Fruit fly (Drosophila melanogaster) whole organism, embryonic: ENCODE data around the gene CG42577.

Experiments used
- Abd-B ChIP-seq: fragments of 200-800 bp; sonication (Bioruptor generic); optimal IDR thresholded peaks from 2 replicates; lab custom pipeline; 2018; ENCODE audit warnings: missing biosample characterization, mild to moderate bottlenecking, missing genetic modification characterization, moderate library complexity
- Antp ChIP-seq: fragments of 200-800 bp; sonication (Bioruptor generic); optimal IDR thresholded peaks from 3 replicates; lab custom pipeline; 2016; ENCODE audit warnings: missing biosample characterization, missing genetic modification characterization
- BEAF-32 ChIP-seq: fragments of 200-800 bp; sonication (Bioruptor generic); optimal IDR thresholded peaks from 3 replicates; lab custom pipeline; 2017; ENCODE audit warnings: missing biosample characterization, missing genetic modification characterization, mild to moderate bottlenecking, moderate library complexity, missing genetic modification reagents
- CG10543 ChIP-seq: fragments of 200-800 bp; sonication (Bioruptor generic); optimal IDR thresholded peaks from 3 replicates; lab custom pipeline; 2017; ENCODE audit warnings: missing biosample characterization, mild to moderate bottlenecking, missing genetic modification characterization, moderate library complexity
- CG12391 ChIP-seq: fragments of 200-800 bp; sonication (Bioruptor generic); optimal IDR thresholded peaks from 3 replicates; lab custom pipeline; 2018; ENCODE audit warnings: missing biosample characterization, mild to moderate bottlenecking, missing genetic modification characterization, moderate library complexity
- CG13287 ChIP-seq: fragments of 200-800 bp; sonication (Bioruptor generic); IDR thresholded peaks from 2 replicates; pipeline ENCODE4 v1.3.6; 2022; ENCODE audit warnings: missing biosample characterization, missing genetic modification characterization; ENCODE audit not compliant: partially characterized antibody
- CG13775 ChIP-seq: fragments of 200-800 bp; sonication (Bioruptor generic); optimal IDR thresholded peaks from 3 replicates; lab custom pipeline; 2017; ENCODE audit warnings: missing biosample characterization, mild to moderate bottlenecking, missing genetic modification characterization
- CG14710 ChIP-seq: fragments of 200-800 bp; sonication (Bioruptor generic); optimal IDR thresholded peaks from 3 replicates; lab custom pipeline; 2019; ENCODE audit warnings: missing biosample characterization, mild to moderate bottlenecking, missing genetic modification characterization, moderate library complexity
- CG15514 ChIP-seq: fragments of 200-800 bp; sonication (Bioruptor generic); optimal IDR thresholded peaks from 3 replicates; lab custom pipeline; 2017; ENCODE audit warnings: missing biosample characterization, missing genetic modification characterization, mild to moderate bottlenecking, moderate library complexity, missing genetic modification reagents
- CG16863 ChIP-seq: fragments of 200-800 bp; sonication (Bioruptor generic); optimal IDR thresholded peaks from 3 replicates; lab custom pipeline; 2016; ENCODE audit warnings: missing biosample characterization, missing genetic modification characterization
- CG17186 ChIP-seq: fragments of 200-800 bp; sonication (Bioruptor generic); optimal IDR thresholded peaks from 3 replicates; lab custom pipeline; 2017; ENCODE audit warnings: missing biosample characterization, missing genetic modification reagents, missing genetic modification characterization
- CG30020 ChIP-seq: fragments of 200-800 bp; optimal IDR thresholded peaks from 2 replicates; lab custom pipeline; 2019; ENCODE audit warnings: missing biosample characterization, mild to moderate bottlenecking, missing genetic modification characterization, moderate library complexity
- CG4617 ChIP-seq: fragments of 200-800 bp; sonication (Bioruptor generic); optimal IDR thresholded peaks from 3 replicates; lab custom pipeline; 2016; ENCODE audit warnings: missing biosample characterization, missing genetic modification characterization, borderline replicate concordance
- CG7963 ChIP-seq: fragments of 200-800 bp; sonication (Bioruptor generic); IDR thresholded peaks from 3 replicates; pipeline ENCODE4 v1.3.6; 2022; ENCODE audit warnings: missing biosample characterization, missing genetic modification characterization; ENCODE audit not compliant: partially characterized antibody
- CG8089 ChIP-seq: fragments of 200-800 bp; sonication (Bioruptor generic); optimal IDR thresholded peaks from 3 replicates; lab custom pipeline; 2016; ENCODE audit warnings: missing biosample characterization, missing genetic modification characterization
- CG9437 ChIP-seq: fragments of 200-800 bp; sonication (Bioruptor generic); optimal IDR thresholded peaks from 2 replicates; lab custom pipeline; 2018; ENCODE audit warnings: missing biosample characterization, mild to moderate bottlenecking, missing genetic modification characterization
- CoRest ChIP-seq: fragments of 200-800 bp; sonication (Bioruptor generic); optimal IDR thresholded peaks from 3 replicates; lab custom pipeline; 2018; ENCODE audit warnings: missing biosample characterization, mild to moderate bottlenecking, missing genetic modification characterization, moderate library complexity
- D ChIP-seq, 2 experiments: fragments of 200-800 bp in 1 of 2; fragments of >200 bp in 1 of 2; sonication (Bioruptor generic) in 1 of 2; optimal IDR thresholded peaks; 2 replicates in 1 of 2; 3 replicates in 1 of 2; lab custom pipeline; 2017; ENCODE audit warnings: mild to moderate bottlenecking in 1 of 2, missing biosample characterization in 1 of 2, missing genetic modification characterization in 1 of 2, missing genetic modification reagents in 1 of 2
- Dek ChIP-seq: fragments of 200-800 bp; sonication (Bioruptor generic); optimal IDR thresholded peaks from 3 replicates; lab custom pipeline; 2019; ENCODE audit warnings: missing biosample characterization, mild to moderate bottlenecking, missing genetic modification characterization, moderate library complexity
- ERR ChIP-seq: fragments of 200-800 bp; sonication (Bioruptor generic); optimal IDR thresholded peaks from 2 replicates; lab custom pipeline; 2016; ENCODE audit warnings: missing biosample characterization, missing genetic modification characterization
- Hmx ChIP-seq: fragments of 200-800 bp; sonication (Bioruptor generic); optimal IDR thresholded peaks from 2 replicates; lab custom pipeline; 2016; ENCODE audit warnings: missing biosample characterization, missing genetic modification characterization
- MBD-R2 ChIP-seq: fragments of 200-800 bp; sonication (Bioruptor generic); IDR thresholded peaks from 2 replicates; pipeline ENCODE4 v1.3.6; 2022; ENCODE audit warnings: missing biosample characterization, missing genetic modification characterization
- Mad ChIP-seq: fragments of 200-800 bp; sonication (Bioruptor generic); optimal IDR thresholded peaks from 2 replicates; lab custom pipeline; 2016; ENCODE audit warnings: missing biosample characterization, missing genetic modification characterization
- Myb ChIP-seq: fragments of 200-800 bp; sonication (Bioruptor generic); optimal IDR thresholded peaks from 2 replicates; lab custom pipeline; 2016; ENCODE audit warnings: missing biosample characterization, missing genetic modification characterization
- NK7.1 ChIP-seq: fragments of 200-800 bp; sonication (Bioruptor generic); optimal IDR thresholded peaks from 3 replicates; lab custom pipeline; 2016; ENCODE audit warnings: missing biosample characterization, missing genetic modification characterization
- Nf-YC ChIP-seq: fragments of 200-800 bp; optimal IDR thresholded peaks from 3 replicates; lab custom pipeline; 2019; ENCODE audit warnings: missing biosample characterization, mild to moderate bottlenecking, missing genetic modification characterization, moderate library complexity
- Optix ChIP-seq: fragments of 200-800 bp; sonication (Bioruptor generic); IDR thresholded peaks from 3 replicates; pipeline ENCODE4 v1.3.6; 2022; ENCODE audit warnings: missing biosample characterization, missing genetic modification characterization
- Pdp1 ChIP-seq, 2 experiments: fragments of 200-800 bp; sonication (Bioruptor generic); optimal IDR thresholded peaks; 3 replicates each; lab custom pipeline; 2016; ENCODE audit warnings: missing biosample characterization in 2 of 2, missing genetic modification characterization in 2 of 2, mild to moderate bottlenecking in 1 of 2, moderate library complexity in 1 of 2
- Spps ChIP-seq: fragments of 200-800 bp; sonication (Bioruptor generic); optimal IDR thresholded peaks from 2 replicates; lab custom pipeline; 2018; ENCODE audit warnings: missing biosample characterization, mild to moderate bottlenecking, missing genetic modification characterization
- Tbp ChIP-seq: fragments of >200 bp; optimal IDR thresholded peaks from 2 replicates; lab custom pipeline; 2018; ENCODE audit warnings: missing biosample characterization, missing genetic modification characterization
- aop ChIP-seq: fragments of 200-800 bp; sonication (Bioruptor generic); IDR thresholded peaks from 2 replicates; pipeline ENCODE4 v1.3.6; 2022; ENCODE audit warnings: missing biosample characterization, missing genetic modification characterization
- ato ChIP-seq: fragments of 200-800 bp; sonication (Bioruptor generic); IDR thresholded peaks from 2 replicates; pipeline ENCODE4 v1.3.6; 2022; ENCODE audit warnings: missing biosample characterization, missing genetic modification characterization; ENCODE audit not compliant: partially characterized antibody
- bab2 ChIP-seq: fragments of 200-800 bp; sonication (Bioruptor generic); optimal IDR thresholded peaks from 2 replicates; lab custom pipeline; 2016; ENCODE audit warnings: missing biosample characterization, missing genetic modification characterization
- cato ChIP-seq: fragments of 200-800 bp; sonication (Bioruptor generic); optimal IDR thresholded peaks from 2 replicates; lab custom pipeline; 2016; ENCODE audit warnings: missing biosample characterization, missing genetic modification characterization, borderline replicate concordance
- crol ChIP-seq: fragments of 200-800 bp; sonication (Bioruptor generic); IDR thresholded peaks from 2 replicates; pipeline ENCODE4 v1.3.6; 2022; ENCODE audit warnings: missing biosample characterization, missing genetic modification characterization
- ftz-f1 ChIP-seq: fragments of 200-800 bp; sonication (Bioruptor generic); optimal IDR thresholded peaks from 2 replicates; lab custom pipeline; 2016; ENCODE audit warnings: missing biosample characterization, missing genetic modification characterization
- gcm ChIP-seq: fragments of 200-800 bp; sonication (Bioruptor generic); optimal IDR thresholded peaks from 2 replicates; lab custom pipeline; 2019; ENCODE audit warnings: missing biosample characterization, mild to moderate bottlenecking, missing genetic modification characterization, moderate library complexity
- gem ChIP-seq: fragments of 200-800 bp; sonication (Bioruptor generic); optimal IDR thresholded peaks from 2 replicates; lab custom pipeline; 2019; ENCODE audit warnings: missing biosample characterization, mild to moderate bottlenecking, missing genetic modification characterization, moderate library complexity
- her ChIP-seq: fragments of 200-800 bp; sonication (Bioruptor generic); optimal IDR thresholded peaks from 2 replicates; lab custom pipeline; 2016; ENCODE audit warnings: missing biosample characterization, missing genetic modification characterization
- nerfin-1 ChIP-seq: fragments of 200-800 bp; sonication (Bioruptor generic); optimal IDR thresholded peaks from 3 replicates; lab custom pipeline; 2019; ENCODE audit warnings: missing biosample characterization, mild to moderate bottlenecking, missing genetic modification characterization, moderate library complexity
- pho ChIP-seq: fragments of 200-800 bp; sonication (Bioruptor generic); optimal IDR thresholded peaks from 2 replicates; lab custom pipeline; 2016; ENCODE audit warnings: missing biosample characterization, missing genetic modification characterization
- pnt ChIP-seq: fragments of 200-800 bp; sonication (Bioruptor generic); optimal IDR thresholded peaks from 3 replicates; lab custom pipeline; 2016; ENCODE audit warnings: missing biosample characterization, missing genetic modification characterization
- pzg ChIP-seq: fragments of 200-800 bp; sonication (Bioruptor generic); optimal IDR thresholded peaks from 3 replicates; lab custom pipeline; 2018; ENCODE audit warnings: missing biosample characterization, mild to moderate bottlenecking, missing genetic modification characterization, moderate library complexity
- repo ChIP-seq: fragments of 200-800 bp; sonication (Bioruptor generic); optimal IDR thresholded peaks from 2 replicates; lab custom pipeline; 2016; ENCODE audit warnings: missing biosample characterization, missing genetic modification characterization
- schlank ChIP-seq: fragments of 200-800 bp; sonication (Bioruptor generic); optimal IDR thresholded peaks from 2 replicates; lab custom pipeline; 2018; ENCODE audit warnings: missing biosample characterization, mild to moderate bottlenecking, missing genetic modification characterization
- sens ChIP-seq: fragments of 200-800 bp; sonication (Bioruptor generic); peaks from one replicate; lab custom pipeline; 2016; ENCODE audit warnings: missing biosample characterization, missing genetic modification characterization
- sug ChIP-seq: fragments of 200-800 bp; optimal IDR thresholded peaks from 2 replicates; lab custom pipeline; 2019; ENCODE audit warnings: missing biosample characterization, mild to moderate bottlenecking, missing genetic modification characterization, moderate library complexity
- twi ChIP-seq: fragments of 200-800 bp; optimal IDR thresholded peaks from 2 replicates; lab custom pipeline; 2019; ENCODE audit warnings: missing biosample characterization, mild to moderate bottlenecking, missing genetic modification characterization, moderate library complexity

Gene CG42577

dm6 chrX:20256849-20257590, 2.0 kb upstream of the CG42577 start, which contains the start of gene CG17065 (continued):
- TF ChIP-seq bab2 (GFP tag; lab: Kevin White, UChicago) = peak; percentile 35
- no peak for TF ChIP-seq nerfin-1 (tag; lab: Kevin White, UChicago)
- no peak for TF ChIP-seq Dek (tag; lab: Kevin White, UChicago)
- TF ChIP-seq CG17186 (GFP tag; lab: Kevin White, UChicago) = peak; percentile 70
- TF ChIP-seq Hmx (GFP tag; lab: Kevin White, UChicago) = no peak
- TF ChIP-seq CG30020 (tag; lab: Kevin White, UChicago) = peak; percentile 57
- TF ChIP-seq twi (tag; lab: Kevin White, UChicago) = peak; percentile 8
- no peak for TF ChIP-seq gcm (GFP tag; lab: Kevin White, UChicago)
- no peak for TF ChIP-seq Nf-YC (tag; lab: Kevin White, UChicago)
- TF ChIP-seq CG7963 (GFP tag; lab: Robert Waterston, UW) = peak; percentile 41; the same call in 1 of the 3 replicates
- peak; percentile 62 for TF ChIP-seq D (optimal IDR thresholded peaks at IDR 0.05; lab: Kevin White, UChicago)
- no peak for TF ChIP-seq D (GFP tag; optimal IDR thresholded peaks at IDR 0.05; lab: Kevin White, UChicago)
- TF ChIP-seq pzg (GFP tag; lab: Kevin White, UChicago) = peak; percentile 70
- TF ChIP-seq Antp (GFP tag; lab: Kevin White, UChicago) = peak; percentile 40
- peak; percentile 10 for TF ChIP-seq her (GFP tag; lab: Kevin White, UChicago)
- no peak for TF ChIP-seq Optix (GFP tag; lab: Robert Waterston, UW)
- peak; percentile 46 for TF ChIP-seq BEAF-32 (GFP tag; lab: Kevin White, UChicago)
- peak; percentile 73 for TF ChIP-seq MBD-R2 (GFP tag; lab: Robert Waterston, UW)
- peak; percentile 51 for TF ChIP-seq sug (tag; lab: Kevin White, UChicago)
- no peak for TF ChIP-seq cato (GFP tag; lab: Kevin White, UChicago)
- peak; percentile 60 for TF ChIP-seq crol
- TF ChIP-seq CG10543 (GFP tag; lab: Kevin White, UChicago) = peak; percentile 64
- TF ChIP-seq CG13775 = peak; percentile 54
- no peak for TF ChIP-seq CG16863
- peak; percentile 32 for TF ChIP-seq Mad
- peak; percentile 22 for TF ChIP-seq Abd-B (GFP tag; lab: Kevin White, UChicago)
- TF ChIP-seq CG12391 (tag; lab: Kevin White, UChicago) = peak; percentile 49
- peak; percentile 89 for TF ChIP-seq sens (GFP tag; lab: Kevin White, UChicago)
- peak; percentile 27 for TF ChIP-seq CG9437
- peak in 1 of 2 experiments; percentile 36 for TF ChIP-seq Pdp1 (GFP tag; optimal IDR thresholded peaks at IDR 0.05; lab: Kevin White, UChicago)
- TF ChIP-seq aop = 0 out of 2 replicates have a peak, but pooled peaks have one; percentile 21
- TF ChIP-seq Myb (GFP tag; lab: Kevin White, UChicago) = peak; percentile 85
- TF ChIP-seq Tbp (GFP tag; lab: Kevin White, UChicago) = peak; percentile 23
- TF ChIP-seq CoRest (tag; lab: Kevin White, UChicago) = peak; percentile 65
- peak; percentile 34 for TF ChIP-seq pho (GFP tag; lab: Kevin White, UChicago)
- TF ChIP-seq NK7.1 (GFP tag; lab: Kevin White, UChicago) = peak; percentile 9
- TF ChIP-seq Spps (tag; lab: Kevin White, UChicago) = no peak
- TF ChIP-seq ato (GFP tag; lab: Robert Waterston, UW) = peak; percentile 11; the same call in 1 of the 2 replicates
- TF ChIP-seq repo = peak; percentile 22
- no peak for TF ChIP-seq ftz-f1
- peak; percentile 17 for TF ChIP-seq CG8089
- TF ChIP-seq CG14710 = peak; percentile 61
- peak; percentile 6 for TF ChIP-seq pnt (GFP tag; lab: Kevin White, UChicago)
- TF ChIP-seq gem (tag; lab: Kevin White, UChicago) = peak; percentile 45
- TF ChIP-seq schlank (tag; lab: Kevin White, UChicago) = no peak
- TF ChIP-seq CG15514 (GFP tag; lab: Kevin White, UChicago) = peak; percentile 46
- peak; percentile 39 for TF ChIP-seq CG4617 (GFP tag; lab: Kevin White, UChicago)
- TF ChIP-seq CG13287 (GFP tag; lab: Robert Waterston, UW) = 0 out of 2 replicates have a peak, but pooled peaks have one; percentile 35
- TF ChIP-seq ERR (GFP tag; lab: Kevin White, UChicago) = no peak
